Worm (Caenorhabditis elegans): ENCODE results near the gene oig-8.

Gene oig-8

ce11 chrII:6615232-6616029, 33.5 kb downstream of the oig-8 start:
- TF ChIP-seq M03D4.4 (tag; optimal IDR thresholded peaks at IDR 0.05) (no peak), nhr-76 (tag; optimal IDR thresholded peaks at IDR 0.05) (no peak), blmp-1 (tag; optimal IDR thresholded peaks at IDR 0.05) (no peak), ceh-43 (GFP tag; optimal IDR thresholded peaks at IDR 0.05) (no peak), unc-62 (GFP tag; optimal IDR thresholded peaks at IDR 0.05) (no peak), lin-32 (GFP tag; optimal IDR thresholded peaks at IDR 0.05) (no peak), nhr-237 (tag; optimal IDR thresholded peaks at IDR 0.05) (no peak)

- no peak for TF ChIP-seq nhr-76 (tag; optimal IDR thresholded peaks at IDR 0.05)
- no peak for TF ChIP-seq nhr-2 (tag; optimal IDR thresholded peaks at IDR 0.05)
- TF ChIP-seq blmp-1 (tag; optimal IDR thresholded peaks at IDR 0.05) = no peak
- no peak for TF ChIP-seq ham-2 (GFP tag; optimal IDR thresholded peaks at IDR 0.05)
- no peak for TF ChIP-seq lin-32 (GFP tag; optimal IDR thresholded peaks at IDR 0.05)
- TF ChIP-seq unc-62 (GFP tag; optimal IDR thresholded peaks at IDR 0.05) = no peak
- no peak for TF ChIP-seq sptf-1 (tag; optimal IDR thresholded peaks at IDR 0.05)
- no peak for TF ChIP-seq cnd-1 (tag; optimal IDR thresholded peaks at IDR 0.05)
- no peak for TF ChIP-seq mls-2 (tag; optimal IDR thresholded peaks at IDR 0.05)
- TF ChIP-seq zip-8 (tag; optimal IDR thresholded peaks at IDR 0.05) = no peak
- TF ChIP-seq snpc-4 (tag; optimal IDR thresholded peaks at IDR 0.05) = no peak
- no peak for TF ChIP-seq nhr-237 (tag; optimal IDR thresholded peaks at IDR 0.05)
- TF ChIP-seq M03D4.4 (tag; optimal IDR thresholded peaks at IDR 0.05) = no peak
- no peak for TF ChIP-seq bed-3 (GFP tag; optimal IDR thresholded peaks at IDR 0.05)
- no peak for TF ChIP-seq drap-1 (GFP tag; optimal IDR thresholded peaks at IDR 0.05)
- TF ChIP-seq lin-13 (tag; optimal IDR thresholded peaks at IDR 0.05) = no peak
- no peak for TF ChIP-seq elt-3 (tag; optimal IDR thresholded peaks at IDR 0.05)
- TF ChIP-seq nhr-28 (tag; optimal IDR thresholded peaks at IDR 0.05) = no peak
- TF ChIP-seq ces-1 (GFP tag; optimal IDR thresholded peaks at IDR 0.05) = no peak
- TF ChIP-seq ztf-11 (tag; optimal IDR thresholded peaks at IDR 0.05) = no peak
Observed at ce11 chrII:6614500-6614899, 34.4 kb downstream of the oig-8 start.

- TF ChIP-seq unc-120 (tag; optimal IDR thresholded peaks at IDR 0.05; ENCODE audit: poor library complexity, severe bottlenecking) = no peak
- no peak for TF ChIP-seq ceh-83 (GFP tag; optimal IDR thresholded peaks at IDR 0.05)
- no peak for TF ChIP-seq blmp-1 (tag; optimal IDR thresholded peaks at IDR 0.05)
- no peak for TF ChIP-seq zip-8 (tag; optimal IDR thresholded peaks at IDR 0.05)
- no peak for TF ChIP-seq lin-32 (GFP tag; optimal IDR thresholded peaks at IDR 0.05)
- no peak for TF ChIP-seq ceh-39 (tag; optimal IDR thresholded peaks at IDR 0.05)
- TF ChIP-seq ces-1 (GFP tag; optimal IDR thresholded peaks at IDR 0.05) = no peak
- TF ChIP-seq lin-13 (tag; optimal IDR thresholded peaks at IDR 0.05) = no peak
- TF ChIP-seq M03D4.4 (tag; optimal IDR thresholded peaks at IDR 0.05) = no peak
- no peak for TF ChIP-seq cnd-1 (tag; optimal IDR thresholded peaks at IDR 0.05)
Observed at ce11 chrII:6612544-6612943, 36.4 kb downstream of the oig-8 start.

ce11 chrII:6610262-6610661, 38.7 kb downstream of the oig-8 start:
- no peak for TF ChIP-seq blmp-1 (tag; optimal IDR thresholded peaks at IDR 0.05)
- peak; percentile 4 for TF ChIP-seq elt-1 (tag; optimal IDR thresholded peaks at IDR 0.05; ENCODE audit: borderline replicate concordance, insufficient read depth)

- TF ChIP-seq ztf-11 (tag; optimal IDR thresholded peaks at IDR 0.05) (no peak), sptf-1 (tag; optimal IDR thresholded peaks at IDR 0.05) (no peak), unc-120 (tag; optimal IDR thresholded peaks at IDR 0.05; ENCODE audit: poor library complexity, severe bottlenecking) (peak; percentile 67)
Observed at ce11 chrII:6609315-6609842, 39.5 kb downstream of the oig-8 start, which contains the start of gene epg-5. Gene epg-5 (minus strand): TSS chrII:6609365.

- TF ChIP-seq sptf-1 (tag; optimal IDR thresholded peaks at IDR 0.05) (no peak), unc-62 (GFP tag; optimal IDR thresholded peaks at IDR 0.05) (no peak), mls-2 (tag; optimal IDR thresholded peaks at IDR 0.05) (no peak), ces-1 (GFP tag; optimal IDR thresholded peaks at IDR 0.05) (no peak), elt-1 (tag; optimal IDR thresholded peaks at IDR 0.05; ENCODE audit: borderline replicate concordance, insufficient read depth) (no peak), mep-1 (tag; optimal IDR thresholded peaks at IDR 0.05) (no peak), elt-3 (tag; optimal IDR thresholded peaks at IDR 0.05) (no peak), tbx-8 (GFP tag; optimal IDR thresholded peaks at IDR 0.05) (no peak), M03D4.4 (tag; optimal IDR thresholded peaks at IDR 0.05) (no peak)
Observed at ce11 chrII:6608626-6609025, 40.3 kb downstream of the oig-8 start.
